Fruit fly (Drosophila melanogaster) whole organism: ENCODE results near the gene scpr-B.

Experiments
- CG8478 ChIP-seq: fragments of >200 bp; optimal IDR thresholded peaks from 2 replicates; lab custom pipeline; 2018; ENCODE audit warnings: inconsistent platforms
- Dll ChIP-seq: fragments of >200 bp; optimal IDR thresholded peaks from 2 replicates; lab custom pipeline; 2017
- EcR ChIP-seq, 2 experiments: fragments of >200 bp; optimal IDR thresholded peaks; 2 replicates each; lab custom pipeline; 2017; ENCODE audit warnings: missing biosample characterization in 2 of 2, missing genetic modification characterization in 2 of 2, missing genetic modification reagents in 2 of 2
- pan ChIP-seq: fragments of >200 bp; optimal IDR thresholded peaks from 2 replicates; lab custom pipeline; 2017
- psq ChIP-seq: fragments of >200 bp; optimal IDR thresholded peaks from 2 replicates; lab custom pipeline; 2017
- usp ChIP-seq: fragments of >200 bp; optimal IDR thresholded peaks from 2 replicates; lab custom pipeline; 2017; ENCODE audit warnings: missing biosample characterization, missing genetic modification characterization, mixed read lengths

dm6 chr3R:11214449-11214950 is 26.3 kb downstream of the scpr-B start, which contains the start of gene ZnT86D:
- no peak for TF ChIP-seq pan (lab: Kevin White, UChicago)
- no peak for TF ChIP-seq psq
- TF ChIP-seq usp (GFP tag; lab: Kevin White, UChicago) = no peak
- no peak for TF ChIP-seq Dll
- TF ChIP-seq EcR (GFP tag; optimal IDR thresholded peaks at IDR 0.05; lab: Kevin White, UChicago) = no peak
- TF ChIP-seq CG8478 (lab: Kevin White, UChicago) = no peak
